Fruit fly (Drosophila melanogaster): ENCODE measurements around the gene odd.

Gene odd

dm6 chr2L:3608781-3609180 lies 2.2 kb upstream of the odd start:
- TF ChIP-seq CG8478 (optimal IDR thresholded peaks at IDR 0.05), result no peak
- TF ChIP-seq Dll (optimal IDR thresholded peaks at IDR 0.05), result no peak
- no peak for TF ChIP-seq pan (optimal IDR thresholded peaks at IDR 0.05)
- TF ChIP-seq EcR (GFP tag; optimal IDR thresholded peaks at IDR 0.05), result no peak
- TF ChIP-seq usp (GFP tag; optimal IDR thresholded peaks at IDR 0.05), result no peak
- no peak for TF ChIP-seq psq (optimal IDR thresholded peaks at IDR 0.05)

DNA sequence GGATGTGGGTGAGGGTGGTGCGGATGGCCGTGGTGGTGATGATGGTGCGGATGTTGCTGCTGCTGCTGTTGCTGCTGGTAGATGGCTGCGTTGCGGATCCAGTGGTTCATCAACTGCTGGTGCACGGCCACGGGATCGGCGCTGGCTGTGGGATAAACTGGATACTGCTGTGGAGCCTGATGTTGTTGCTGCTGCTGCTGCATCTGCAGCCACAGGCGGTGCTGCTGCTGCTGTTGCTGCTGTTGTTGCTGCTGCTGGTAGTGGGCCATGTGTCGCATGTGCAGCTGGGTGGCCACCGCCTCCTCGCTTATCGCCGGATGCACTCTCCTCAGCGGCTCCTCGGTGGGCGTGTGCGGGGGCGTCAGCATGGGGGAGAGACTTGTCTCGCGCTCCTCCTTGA lies 883 bp downstream of the odd start:
- TF ChIP-seq psq (optimal IDR thresholded peaks at IDR 0.05) (no peak), EcR (GFP tag; optimal IDR thresholded peaks at IDR 0.05) (no peak), CG8478 (optimal IDR thresholded peaks at IDR 0.05) (no peak), Dll (optimal IDR thresholded peaks at IDR 0.05) (no peak), usp (GFP tag; optimal IDR thresholded peaks at IDR 0.05) (no peak), pan (optimal IDR thresholded peaks at IDR 0.05) (no peak)

dm6 chr2L:3603553-3603952 lies 3.0 kb downstream of the odd start:
- no peak for TF ChIP-seq EcR (GFP tag; optimal IDR thresholded peaks at IDR 0.05)
- no peak for TF ChIP-seq psq (optimal IDR thresholded peaks at IDR 0.05)
- no peak for TF ChIP-seq pan (optimal IDR thresholded peaks at IDR 0.05)
- TF ChIP-seq CG8478 (optimal IDR thresholded peaks at IDR 0.05), result no peak
- no peak for TF ChIP-seq usp (GFP tag; optimal IDR thresholded peaks at IDR 0.05)
- TF ChIP-seq Dll (optimal IDR thresholded peaks at IDR 0.05), result no peak

DNA sequence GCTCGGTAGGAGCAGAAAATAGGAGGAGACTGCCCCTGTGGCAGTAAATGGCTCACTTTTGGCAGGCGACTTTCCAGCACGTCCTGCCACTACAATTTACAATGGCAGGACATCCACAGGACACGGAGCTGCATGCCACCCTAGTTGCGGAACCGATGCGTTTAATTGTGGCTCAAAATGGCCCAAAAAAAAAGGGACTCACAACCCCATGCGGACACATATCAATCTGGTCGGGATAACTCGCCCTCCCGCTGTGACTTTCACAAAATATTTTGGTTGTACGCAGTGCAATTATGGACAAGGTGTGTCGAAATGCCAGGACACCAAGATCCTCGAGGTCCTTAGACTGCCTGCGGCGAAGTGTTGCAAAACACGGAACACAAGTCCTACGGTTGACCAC lies 4.0 kb downstream of the odd start:
- TF ChIP-seq CG8478 (optimal IDR thresholded peaks at IDR 0.05) (no peak), usp (GFP tag; optimal IDR thresholded peaks at IDR 0.05) (no peak), psq (optimal IDR thresholded peaks at IDR 0.05) (no peak), Dll (optimal IDR thresholded peaks at IDR 0.05) (no peak), pan (optimal IDR thresholded peaks at IDR 0.05) (no peak), EcR (GFP tag; optimal IDR thresholded peaks at IDR 0.05) (no peak)

dm6 chr2L:3600847-3601246 lies 5.7 kb downstream of the odd start:
- TF ChIP-seq pan (optimal IDR thresholded peaks at IDR 0.05), result no peak
- no peak for TF ChIP-seq usp (GFP tag; optimal IDR thresholded peaks at IDR 0.05)
- no peak for TF ChIP-seq CG8478 (optimal IDR thresholded peaks at IDR 0.05)

DNA sequence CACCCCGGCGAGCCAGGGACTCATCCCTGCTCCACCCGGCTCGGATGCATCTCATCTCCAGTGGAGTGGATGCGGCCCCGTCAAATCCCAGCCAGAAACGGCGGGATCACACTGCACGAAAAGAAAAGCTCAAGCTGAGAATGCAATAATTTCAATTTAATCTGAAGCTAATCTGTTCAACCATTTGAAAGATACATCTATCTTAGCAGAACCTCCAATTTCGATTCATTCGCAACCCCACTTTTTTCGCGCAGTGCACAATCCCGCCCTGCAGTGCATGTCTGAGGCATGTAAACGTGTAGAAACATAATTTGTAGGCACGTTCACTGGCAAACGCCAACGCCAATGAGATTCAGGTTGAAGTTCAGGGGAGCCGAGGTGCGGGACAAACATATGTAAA lies 8.1 kb downstream of the odd start:
- TF ChIP-seq EcR (GFP tag; optimal IDR thresholded peaks at IDR 0.05), result no peak
- no peak for TF ChIP-seq CG8478 (optimal IDR thresholded peaks at IDR 0.05)
- no peak for TF ChIP-seq psq (optimal IDR thresholded peaks at IDR 0.05)
- TF ChIP-seq pan (optimal IDR thresholded peaks at IDR 0.05), result no peak
- no peak for TF ChIP-seq Dll (optimal IDR thresholded peaks at IDR 0.05)
- TF ChIP-seq usp (GFP tag; optimal IDR thresholded peaks at IDR 0.05), result no peak

dm6 chr2L:3597126-3597525 lies 9.4 kb downstream of the odd start:
- TF ChIP-seq EcR (GFP tag; optimal IDR thresholded peaks at IDR 0.05), result no peak

dm6 chr2L:3594629-3595028 lies 11.9 kb downstream of the odd start:
- TF ChIP-seq Dll (optimal IDR thresholded peaks at IDR 0.05) (no peak), psq (optimal IDR thresholded peaks at IDR 0.05) (no peak), usp (GFP tag; optimal IDR thresholded peaks at IDR 0.05) (no peak)

DNA sequence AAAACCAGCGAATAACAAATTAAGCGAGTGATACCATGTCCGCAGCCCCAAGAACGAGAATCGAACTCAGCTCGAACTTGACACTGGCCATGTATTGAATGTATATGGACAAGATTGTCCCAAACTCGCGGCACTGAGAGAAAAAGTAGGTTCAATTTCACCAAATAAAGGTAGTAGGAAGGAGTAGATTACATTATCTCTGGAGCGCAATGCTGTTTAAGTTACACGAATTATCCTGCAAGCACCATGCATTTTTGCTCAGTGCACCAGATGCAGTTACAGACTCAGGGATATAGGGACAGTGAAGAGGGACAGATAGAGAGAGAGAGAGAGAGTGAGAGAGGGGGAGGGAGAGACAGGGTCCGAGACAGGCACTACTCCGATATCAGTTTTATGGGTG lies 12.6 kb downstream of the odd start:
- no peak for TF ChIP-seq EcR (GFP tag; optimal IDR thresholded peaks at IDR 0.05)

dm6 chr2L:3590797-3591196 lies 15.8 kb downstream of the odd start:
- no peak for TF ChIP-seq Dll (optimal IDR thresholded peaks at IDR 0.05)
- no peak for TF ChIP-seq CG8478 (optimal IDR thresholded peaks at IDR 0.05)
- TF ChIP-seq usp (GFP tag; optimal IDR thresholded peaks at IDR 0.05), result no peak
- TF ChIP-seq psq (optimal IDR thresholded peaks at IDR 0.05), result no peak
- no peak for TF ChIP-seq pan (optimal IDR thresholded peaks at IDR 0.05)
- TF ChIP-seq EcR (GFP tag; optimal IDR thresholded peaks at IDR 0.05), result no peak

DNA sequence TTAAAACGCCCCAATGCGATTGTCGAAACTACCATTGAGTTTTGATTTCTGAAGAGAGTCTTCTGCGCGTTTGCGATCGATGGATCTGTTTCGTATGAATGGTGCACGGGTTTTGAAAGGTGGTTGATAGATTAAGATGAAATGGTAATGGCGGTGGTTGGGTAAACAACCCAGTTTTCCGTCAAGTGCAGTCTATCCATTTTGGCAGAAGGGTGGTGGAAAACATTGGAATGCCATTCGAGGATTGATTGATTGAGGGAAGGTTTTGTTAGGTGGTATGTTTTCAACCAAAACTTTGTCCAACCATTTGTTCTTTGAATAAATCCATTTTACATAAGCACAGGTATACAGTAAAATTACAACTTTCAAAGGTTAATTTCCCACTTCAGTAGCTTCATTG lies 17.7 kb downstream of the odd start:
- TF ChIP-seq psq (optimal IDR thresholded peaks at IDR 0.05) (no peak), CG8478 (optimal IDR thresholded peaks at IDR 0.05) (no peak), EcR (GFP tag; optimal IDR thresholded peaks at IDR 0.05) (no peak), Dll (optimal IDR thresholded peaks at IDR 0.05) (no peak)

- TF ChIP-seq usp (GFP tag; optimal IDR thresholded peaks at IDR 0.05) (no peak), EcR (GFP tag; optimal IDR thresholded peaks at IDR 0.05) (no peak), psq (optimal IDR thresholded peaks at IDR 0.05) (no peak), pan (optimal IDR thresholded peaks at IDR 0.05) (no peak), Dll (optimal IDR thresholded peaks at IDR 0.05) (no peak)
Observed at dm6 chr2L:3587907-3588733, 18.4 kb downstream of the odd start.

- TF ChIP-seq EcR (GFP tag; optimal IDR thresholded peaks at IDR 0.05) (no peak), pan (optimal IDR thresholded peaks at IDR 0.05) (no peak), usp (GFP tag; optimal IDR thresholded peaks at IDR 0.05) (no peak), CG8478 (optimal IDR thresholded peaks at IDR 0.05) (no peak), psq (optimal IDR thresholded peaks at IDR 0.05) (no peak), Dll (optimal IDR thresholded peaks at IDR 0.05) (no peak)
Observed at dm6 chr2L:3587286-3587685, 19.3 kb downstream of the odd start.
